Fruit fly (Drosophila melanogaster) Kc167 (cell line): ENCODE results near the gene CG9632.

Experiments
- Myc ChIP-seq: fragments of >200 bp; optimal IDR thresholded peaks from 2 replicates; lab custom pipeline; 2017; ENCODE audit warnings: missing external identifiers
- insv ChIP-seq: fragments of >200 bp; optimal IDR thresholded peaks from 3 replicates; lab custom pipeline; 2018; ENCODE audit warnings: missing external identifiers

dm6 chr3R:15816276-15816675 is 43.7 kb upstream of the CG9632 start:
- no peak for TF ChIP-seq Myc (lab: Kevin White, UChicago)
- TF ChIP-seq insv: no peak
